Fruit fly (Drosophila melanogaster) whole organism, embryonic: ENCODE data around the gene CG15602.

Experiments
- CG11560 ChIP-seq: fragments of 200-800 bp; sonication (Bioruptor generic); IDR thresholded peaks from 3 replicates; pipeline ENCODE4 v1.3.6; 2022; ENCODE audit warnings: missing biosample characterization, missing genetic modification characterization
- CG12659 ChIP-seq: fragments of 200-800 bp; sonication (Bioruptor generic); optimal IDR thresholded peaks from 3 replicates; lab custom pipeline; 2017; ENCODE audit warnings: mild to moderate bottlenecking, missing biosample characterization, missing genetic modification reagents, missing genetic modification characterization
- Sin3A ChIP-seq: fragments of >200 bp; optimal IDR thresholded peaks from 2 replicates; lab custom pipeline; 2018
- bcd ChIP-seq: fragments of 200-800 bp; sonication (Bioruptor generic); optimal IDR thresholded peaks from 2 replicates; lab custom pipeline; 2017; ENCODE audit warnings: missing biosample characterization, mild to moderate bottlenecking, missing genetic modification characterization
- peb ChIP-seq: fragments of 200-800 bp; sonication (Bioruptor generic); IDR thresholded peaks from 2 replicates; pipeline ENCODE4 v1.3.6; 2022; ENCODE audit warnings: missing biosample characterization, missing genetic modification characterization

DNA sequence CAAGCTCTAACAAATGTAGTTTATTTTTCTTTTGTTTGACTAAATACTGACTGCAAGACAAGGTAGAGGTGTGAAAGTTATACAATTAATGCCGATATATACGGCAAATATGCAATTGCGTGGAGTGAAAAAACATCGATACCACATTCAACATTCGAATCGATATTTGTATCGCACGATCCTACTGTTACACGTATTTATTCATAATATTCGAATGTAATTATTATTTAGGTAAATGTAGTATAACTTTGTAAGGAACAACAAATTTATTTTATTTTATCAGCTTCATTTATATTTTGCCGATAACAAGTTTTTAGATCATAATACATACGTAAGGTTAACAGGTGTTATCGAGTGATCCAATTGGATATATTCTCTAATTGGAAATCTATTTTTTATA is 36.2 kb downstream of the CG15602 start, which contains the start of gene Chc:
- TF ChIP-seq Sin3A (no peak), peb (GFP tag; lab: Robert Waterston, UW) (no peak), CG12659 (GFP tag; lab: Kevin White, UChicago) (peak; percentile 3), CG11560 (tag; lab: Robert Waterston, UW) (peak; percentile 67; the same call in 1 of the 3 replicates), bcd (GFP tag; lab: Kevin White, UChicago) (no peak)
